Fruit fly (Drosophila melanogaster) whole organism, embryonic: ENCODE measurements around the gene CG5565.

Source experiments
- CG10147 ChIP-seq: fragments of 200-800 bp; sonication (Bioruptor generic); optimal IDR thresholded peaks from 2 replicates; lab custom pipeline; 2019; ENCODE audit warnings: missing biosample characterization, mild to moderate bottlenecking, missing genetic modification characterization, moderate library complexity
- CG10979 ChIP-seq: fragments of 200-800 bp; sonication (Bioruptor generic); optimal IDR thresholded peaks from 2 replicates; lab custom pipeline; 2018; ENCODE audit warnings: missing biosample characterization, mild to moderate bottlenecking, missing genetic modification characterization, moderate library complexity
- CG11398 ChIP-seq: fragments of 200-800 bp; sonication (Bioruptor generic); optimal IDR thresholded peaks from 2 replicates; lab custom pipeline; 2016; ENCODE audit warnings: missing biosample characterization, missing genetic modification characterization
- CG13424 ChIP-seq: fragments of 200-800 bp; sonication (Bioruptor generic); optimal IDR thresholded peaks from 2 replicates; lab custom pipeline; 2019; ENCODE audit warnings: missing biosample characterization, mild to moderate bottlenecking, missing genetic modification characterization, moderate library complexity
- CG15696 ChIP-seq: fragments of 200-800 bp; sonication (Bioruptor generic); optimal IDR thresholded peaks from 2 replicates; lab custom pipeline; 2019; ENCODE audit warnings: missing biosample characterization, mild to moderate bottlenecking, missing genetic modification characterization, moderate library complexity
- CG17361 ChIP-seq: fragments of 200-800 bp; sonication (Bioruptor generic); IDR thresholded peaks from 3 replicates; pipeline ENCODE4 v1.3.6; 2022; ENCODE audit warnings: missing biosample characterization, missing genetic modification characterization
- CG18599 ChIP-seq: fragments of 200-800 bp; sonication (Bioruptor generic); optimal IDR thresholded peaks from 3 replicates; lab custom pipeline; 2017; ENCODE audit warnings: missing biosample characterization, missing genetic modification characterization, mild to moderate bottlenecking, moderate library complexity, missing genetic modification reagents
- CG2199 ChIP-seq: fragments of 200-800 bp; sonication (Bioruptor generic); IDR thresholded peaks from 3 replicates; pipeline ENCODE4 v1.3.6; 2022; ENCODE audit warnings: missing biosample characterization, missing genetic modification characterization
- CG2712 ChIP-seq: fragments of 200-800 bp; optimal IDR thresholded peaks from 3 replicates; lab custom pipeline; 2019; ENCODE audit warnings: missing biosample characterization, mild to moderate bottlenecking, missing genetic modification characterization, moderate library complexity
- CG31365 ChIP-seq: fragments of 200-800 bp; sonication (Bioruptor generic); optimal IDR thresholded peaks from 2 replicates; lab custom pipeline; 2018; ENCODE audit warnings: missing biosample characterization, mild to moderate bottlenecking, missing genetic modification characterization
- CG33557 ChIP-seq: fragments of 200-800 bp; sonication (Bioruptor generic); optimal IDR thresholded peaks from 2 replicates; lab custom pipeline; 2019; ENCODE audit warnings: missing biosample characterization, mild to moderate bottlenecking, missing genetic modification characterization, moderate library complexity
- CG34422 ChIP-seq: fragments of 200-800 bp; sonication (Bioruptor generic); IDR thresholded peaks from 3 replicates; pipeline ENCODE4 v1.3.6; 2022; ENCODE audit warnings: missing biosample characterization, missing genetic modification characterization
- CG8290 ChIP-seq, 3 experiments: fragments of 200-800 bp; sonication (Bioruptor generic); optimal IDR thresholded peaks; 2 replicates each; lab custom pipeline; 2016 to 2019; ENCODE audit warnings: missing biosample characterization in 3 of 3, missing genetic modification characterization in 3 of 3, mild to moderate bottlenecking in 2 of 3, moderate library complexity in 1 of 3
- CG8388 ChIP-seq: fragments of 200-800 bp; sonication (Bioruptor generic); optimal IDR thresholded peaks from 2 replicates; lab custom pipeline; 2019; ENCODE audit warnings: missing biosample characterization, mild to moderate bottlenecking, missing genetic modification characterization, moderate library complexity
- CG8924 ChIP-seq: fragments of 200-800 bp; optimal IDR thresholded peaks from 3 replicates; lab custom pipeline; 2019; ENCODE audit warnings: missing biosample characterization, mild to moderate bottlenecking, missing genetic modification characterization, moderate library complexity
- Chrac-16 ChIP-seq: fragments of 200-800 bp; sonication (Bioruptor generic); optimal IDR thresholded peaks from 3 replicates; lab custom pipeline; 2016; ENCODE audit warnings: missing biosample characterization, missing genetic modification characterization
- Dip3 ChIP-seq: fragments of 200-800 bp; sonication (Bioruptor generic); optimal IDR thresholded peaks from 3 replicates; lab custom pipeline; 2016; ENCODE audit warnings: missing biosample characterization, missing genetic modification characterization
- E2f1 ChIP-seq: fragments of 200-800 bp; sonication (Bioruptor generic); IDR thresholded peaks from 2 replicates; pipeline ENCODE4 v1.3.6; 2022; ENCODE audit warnings: missing biosample characterization, missing genetic modification characterization
- Hand ChIP-seq: fragments of 200-800 bp; sonication (Bioruptor generic); optimal IDR thresholded peaks from 2 replicates; lab custom pipeline; 2017; ENCODE audit warnings: mild to moderate bottlenecking, missing biosample characterization, missing genetic modification reagents, missing genetic modification characterization
- Hr51 ChIP-seq, 2 experiments: fragments of 200-800 bp; sonication (Bioruptor generic); optimal IDR thresholded peaks; 2 replicates in 1 of 2; 3 replicates in 1 of 2; lab custom pipeline; 2016 to 2018; ENCODE audit warnings: missing biosample characterization in 2 of 2, missing genetic modification characterization in 2 of 2, mild to moderate bottlenecking in 1 of 2, moderate library complexity in 1 of 2
- Lim3 ChIP-seq: fragments of 200-800 bp; sonication (Bioruptor generic); IDR thresholded peaks from 2 replicates; pipeline ENCODE4 v1.3.6; 2022; ENCODE audit warnings: missing biosample characterization, missing genetic modification characterization
- NC2α ChIP-seq: fragments of 200-800 bp; sonication (Bioruptor generic); optimal IDR thresholded peaks from 2 replicates; lab custom pipeline; 2016; ENCODE audit warnings: missing biosample characterization, missing genetic modification characterization
- Optix ChIP-seq: fragments of 200-800 bp; sonication (Bioruptor generic); IDR thresholded peaks from 3 replicates; pipeline ENCODE4 v1.3.6; 2022; ENCODE audit warnings: missing biosample characterization, missing genetic modification characterization
- Sox102F ChIP-seq: fragments of 200-800 bp; sonication (Bioruptor generic); optimal IDR thresholded peaks from 2 replicates; lab custom pipeline; 2018; ENCODE audit warnings: missing biosample characterization, mild to moderate bottlenecking, missing genetic modification characterization, moderate library complexity
- Ssrp ChIP-seq: fragments of 200-800 bp; sonication (Bioruptor generic); optimal IDR thresholded peaks from 2 replicates; lab custom pipeline; 2018; ENCODE audit warnings: missing biosample characterization, mild to moderate bottlenecking, missing genetic modification characterization, moderate library complexity
- Stat92E ChIP-seq, 3 experiments: fragments of >200 bp in 2 of 3; fragments of 200-800 bp in 1 of 3; sonication (Bioruptor generic) in 1 of 3; optimal IDR thresholded peaks; 2 replicates each; lab custom pipeline; 2017 to 2019; ENCODE audit warnings: missing biosample characterization in 3 of 3, missing genetic modification characterization in 3 of 3, mild to moderate bottlenecking in 1 of 3, moderate library complexity in 1 of 3
- br ChIP-seq: fragments of >200 bp; optimal IDR thresholded peaks from 2 replicates; lab custom pipeline; 2017
- chm ChIP-seq: fragments of 200-800 bp; sonication (Bioruptor generic); IDR thresholded peaks from 2 replicates; pipeline ENCODE4 v1.3.6; 2022; ENCODE audit warnings: missing biosample characterization, missing genetic modification characterization
- chn ChIP-seq: fragments of 200-800 bp; sonication (Bioruptor generic); optimal IDR thresholded peaks from 2 replicates; lab custom pipeline; 2016; ENCODE audit warnings: missing biosample characterization, missing genetic modification characterization
- crol ChIP-seq: fragments of 200-800 bp; sonication (Bioruptor generic); IDR thresholded peaks from 2 replicates; pipeline ENCODE4 v1.3.6; 2022; ENCODE audit warnings: missing biosample characterization, missing genetic modification characterization
- dan ChIP-seq: fragments of 200-800 bp; sonication (Bioruptor generic); IDR thresholded peaks from 2 replicates; pipeline ENCODE4 v1.3.6; 2022; ENCODE audit warnings: missing biosample characterization, missing genetic modification characterization
- dpn ChIP-seq, 2 experiments: fragments of 200-800 bp; sonication (Bioruptor generic); optimal IDR thresholded peaks; 3 replicates each; lab custom pipeline; 2016; ENCODE audit warnings: missing biosample characterization in 2 of 2, missing genetic modification characterization in 2 of 2
- fd3F ChIP-seq: fragments of 200-800 bp; sonication (Bioruptor generic); optimal IDR thresholded peaks from 2 replicates; lab custom pipeline; 2018; ENCODE audit warnings: missing biosample characterization, mild to moderate bottlenecking, missing genetic modification characterization, moderate library complexity
- fd64A ChIP-seq: fragments of 200-800 bp; sonication (Bioruptor generic); optimal IDR thresholded peaks from 3 replicates; lab custom pipeline; 2018; ENCODE audit warnings: missing biosample characterization, mild to moderate bottlenecking, missing genetic modification characterization
- fru ChIP-seq: fragments of >200 bp; optimal IDR thresholded peaks from 2 replicates; lab custom pipeline; 2017
- fu2 ChIP-seq: fragments of 200-800 bp; sonication (Bioruptor generic); optimal IDR thresholded peaks from 2 replicates; lab custom pipeline; 2016; ENCODE audit warnings: missing biosample characterization, missing genetic modification characterization
- gce ChIP-seq: fragments of 200-800 bp; sonication (Bioruptor generic); IDR thresholded peaks from 3 replicates; pipeline ENCODE4 v1.3.6; 2022; ENCODE audit warnings: missing biosample characterization, missing genetic modification characterization
- gcm2 ChIP-seq: fragments of 200-800 bp; sonication (Bioruptor generic); optimal IDR thresholded peaks from 2 replicates; lab custom pipeline; 2016; ENCODE audit warnings: missing biosample characterization, missing genetic modification characterization
- gsb-n ChIP-seq: fragments of 200-800 bp; sonication (Bioruptor generic); optimal IDR thresholded peaks from 3 replicates; lab custom pipeline; 2018; ENCODE audit warnings: missing biosample characterization, mild to moderate bottlenecking, missing genetic modification characterization
- gt ChIP-seq: fragments of 200-800 bp; sonication (Bioruptor generic); IDR thresholded peaks from 2 replicates; pipeline ENCODE4 v1.3.6; 2022; ENCODE audit warnings: missing biosample characterization, missing genetic modification characterization
- inv ChIP-seq: fragments of 200-800 bp; sonication (Bioruptor generic); IDR thresholded peaks from 2 replicates; pipeline ENCODE4 v1.3.6; 2022; ENCODE audit warnings: missing biosample characterization, missing genetic modification characterization; ENCODE audit not compliant: partially characterized antibody
- kay ChIP-seq: fragments of 200-800 bp; sonication (Bioruptor generic); optimal IDR thresholded peaks from 2 replicates; lab custom pipeline; 2016; ENCODE audit warnings: missing biosample characterization, missing genetic modification characterization
- ken ChIP-seq: fragments of 200-800 bp; sonication (Bioruptor generic); IDR thresholded peaks from 3 replicates; pipeline ENCODE4 v1.3.6; 2022; ENCODE audit warnings: missing biosample characterization, missing genetic modification characterization
- klu ChIP-seq: fragments of 200-800 bp; sonication (Bioruptor generic); IDR thresholded peaks from 2 replicates; pipeline ENCODE4 v1.3.6; 2022; ENCODE audit warnings: missing biosample characterization, missing genetic modification characterization
- nau ChIP-seq: fragments of 200-800 bp; sonication (Bioruptor generic); optimal IDR thresholded peaks from 3 replicates; lab custom pipeline; 2017; ENCODE audit warnings: missing biosample characterization, mild to moderate bottlenecking, missing genetic modification characterization, missing genetic modification reagents
- pnt ChIP-seq: fragments of 200-800 bp; sonication (Bioruptor generic); optimal IDR thresholded peaks from 3 replicates; lab custom pipeline; 2016; ENCODE audit warnings: missing biosample characterization, missing genetic modification characterization
- psq ChIP-seq: fragments of 200-800 bp; sonication (Bioruptor generic); optimal IDR thresholded peaks from 2 replicates; lab custom pipeline; 2017; ENCODE audit warnings: missing biosample characterization, missing genetic modification characterization
- pzg ChIP-seq: fragments of 200-800 bp; sonication (Bioruptor generic); optimal IDR thresholded peaks from 3 replicates; lab custom pipeline; 2018; ENCODE audit warnings: missing biosample characterization, mild to moderate bottlenecking, missing genetic modification characterization, moderate library complexity
- sc ChIP-seq, 3 experiments: fragments of >200 bp in 2 of 3; fragments of 200-800 bp in 1 of 3; sonication (Bioruptor generic) in 1 of 3; optimal IDR thresholded peaks; 2 replicates in 2 of 3; 3 replicates in 1 of 3; lab custom pipeline; 2017; ENCODE audit warnings: mild to moderate bottlenecking in 1 of 3, missing biosample characterization in 1 of 3, missing genetic modification characterization in 1 of 3, missing genetic modification reagents in 1 of 3
- sd ChIP-seq: fragments of 200-800 bp; sonication (Bioruptor generic); optimal IDR thresholded peaks from 3 replicates; lab custom pipeline; 2018; ENCODE audit warnings: missing biosample characterization, mild to moderate bottlenecking, missing genetic modification characterization, moderate library complexity
- tgo ChIP-seq: fragments of 200-800 bp; sonication (Bioruptor generic); IDR thresholded peaks from 3 replicates; pipeline ENCODE4 v1.3.6; 2022; ENCODE audit warnings: missing biosample characterization, missing genetic modification characterization

Gene CG5565

DNA sequence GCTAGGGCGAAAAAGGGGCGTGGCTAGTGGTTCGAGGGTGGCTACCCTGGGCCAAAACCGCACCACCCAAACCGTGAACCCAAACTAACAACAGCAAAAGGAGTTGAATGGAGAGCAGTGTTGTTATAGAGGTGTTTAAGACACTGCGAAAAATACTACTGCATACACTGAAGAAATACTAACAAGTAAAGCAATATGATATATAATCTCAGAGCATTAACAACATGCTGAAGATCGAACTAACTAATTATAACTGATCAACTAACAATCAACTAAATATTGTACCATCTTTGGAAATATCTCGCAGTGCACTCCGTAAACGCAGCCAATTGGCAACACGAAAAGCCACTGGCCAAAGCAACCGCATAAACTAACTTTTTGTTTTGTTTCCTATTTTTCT, 37.9 kb upstream of the CG5565 start (continued):
- TF ChIP-seq sc (optimal IDR thresholded peaks at IDR 0.05; lab: Kevin White, UChicago) = no peak
- TF ChIP-seq sc (GFP tag; optimal IDR thresholded peaks at IDR 0.05; lab: Kevin White, UChicago) = no peak
- no peak for TF ChIP-seq CG15696 (tag; lab: Kevin White, UChicago)
- no peak for TF ChIP-seq pzg
- no peak for TF ChIP-seq fd64A (GFP tag; lab: Kevin White, UChicago)
- no peak for TF ChIP-seq gce (GFP tag; lab: Robert Waterston, UW)
- no peak for TF ChIP-seq gsb-n
- no peak for TF ChIP-seq CG31365
- TF ChIP-seq crol = no peak
- TF ChIP-seq psq (GFP tag; lab: Kevin White, UChicago) = no peak
- no peak for TF ChIP-seq CG18599 (GFP tag; lab: Kevin White, UChicago)
- TF ChIP-seq klu (GFP tag; lab: Robert Waterston, UW) = no peak
- TF ChIP-seq CG33557 (GFP tag; lab: Kevin White, UChicago) = no peak
- TF ChIP-seq nau (GFP tag; lab: Kevin White, UChicago) = no peak
- TF ChIP-seq chn = no peak
- no peak for TF ChIP-seq CG8924 (tag; lab: Kevin White, UChicago)
- no peak for TF ChIP-seq NC2α (GFP tag; lab: Kevin White, UChicago)
- no peak for TF ChIP-seq Ssrp (tag; lab: Kevin White, UChicago)
- TF ChIP-seq chm (GFP tag; lab: Robert Waterston, UW) = no peak
- no peak for TF ChIP-seq Lim3 (GFP tag; lab: Robert Waterston, UW)
- TF ChIP-seq fu2 (GFP tag; lab: Kevin White, UChicago) = no peak
- TF ChIP-seq CG13424 (tag; lab: Kevin White, UChicago) = no peak
- no peak for TF ChIP-seq dan (GFP tag; lab: Robert Waterston, UW)
- peak; percentile 28 for TF ChIP-seq CG10979 (tag; lab: Kevin White, UChicago)
- no peak for TF ChIP-seq CG10147 (GFP tag; lab: Kevin White, UChicago)
- no peak for TF ChIP-seq CG34422
- no peak for TF ChIP-seq CG17361
- no peak for TF ChIP-seq Hand (GFP tag; lab: Kevin White, UChicago)
- TF ChIP-seq fd3F (GFP tag; lab: Kevin White, UChicago) = no peak
- peak; percentile 24 for TF ChIP-seq CG2712 (tag; lab: Kevin White, UChicago)
- no peak for TF ChIP-seq Chrac-16
- no peak for TF ChIP-seq gcm2 (GFP tag; lab: Kevin White, UChicago)
- no peak for TF ChIP-seq Optix (GFP tag; lab: Robert Waterston, UW)
- no peak for TF ChIP-seq CG2199
- no peak for TF ChIP-seq ken (GFP tag; lab: Robert Waterston, UW)
- no peak for TF ChIP-seq fru (lab: Kevin White, UChicago)
- TF ChIP-seq Dip3 (GFP tag; lab: Kevin White, UChicago) = no peak
- TF ChIP-seq pnt (GFP tag; lab: Kevin White, UChicago) = no peak
- no peak for TF ChIP-seq gt (GFP tag; lab: Robert Waterston, UW)
- TF ChIP-seq E2f1 (GFP tag; lab: Robert Waterston, UW) = peak; percentile 26; the same call in 1 of the 2 replicates
- TF ChIP-seq kay (GFP tag; lab: Kevin White, UChicago) = no peak
- TF ChIP-seq CG8388 = peak; percentile 14
- TF ChIP-seq Stat92E (GFP tag; optimal IDR thresholded peaks at IDR 0.05; lab: Kevin White, UChicago) = no peak
- TF ChIP-seq CG11398 (GFP tag; lab: Kevin White, UChicago) = no peak
- TF ChIP-seq sd (tag; lab: Kevin White, UChicago) = no peak
- peak in 1 of 2 experiments; percentile 10 for TF ChIP-seq dpn (GFP tag; optimal IDR thresholded peaks at IDR 0.05; lab: Kevin White, UChicago)
- no peak for TF ChIP-seq br (lab: Kevin White, UChicago)
- TF ChIP-seq Sox102F = peak; percentile 28
- TF ChIP-seq tgo = no peak
- no peak for TF ChIP-seq CG8290 (GFP tag; optimal IDR thresholded peaks at IDR 0.05; lab: Kevin White, UChicago)
- no peak for TF ChIP-seq CG8290 (tag; optimal IDR thresholded peaks at IDR 0.05; lab: Kevin White, UChicago)
- TF ChIP-seq inv (GFP tag; lab: Robert Waterston, UW) = no peak
- TF ChIP-seq Hr51 (GFP tag; optimal IDR thresholded peaks at IDR 0.05; lab: Kevin White, UChicago) = peak in 1 of 2 experiments; percentile 12
